Fruit fly (Drosophila melanogaster): Measurements from ENCODE around the gene CG43082.

The CG43082 gene

dm6 chr3L:15689518-15689917 is 27.9 kb downstream of the CG43082 start (continued):
- TF ChIP-seq NC2α (GFP tag; optimal IDR thresholded peaks at IDR 0.05) = no peak
- no peak for TF ChIP-seq Dp (GFP tag; optimal IDR thresholded peaks at IDR 0.05)
- no peak for TF ChIP-seq CG12744 (GFP tag; optimal IDR thresholded peaks at IDR 0.05)
- peak; percentile 1 for TF ChIP-seq CG18599 (GFP tag; optimal IDR thresholded peaks at IDR 0.05)
- no peak for TF ChIP-seq CG3163 (GFP tag; optimal IDR thresholded peaks at IDR 0.05)
- peak; percentile 18 for TF ChIP-seq CG17385 (GFP tag; optimal IDR thresholded peaks at IDR 0.05)
- peak; percentile 33 for TF ChIP-seq fd3F (GFP tag; optimal IDR thresholded peaks at IDR 0.05)
- TF ChIP-seq CG6813 (GFP tag; optimal IDR thresholded peaks at IDR 0.05) = peak; percentile 52
- TF ChIP-seq dysf (GFP tag; IDR thresholded peaks at IDR 0.05) = peak; percentile 27; the same call in 1 of the 3 replicates
- no peak for TF ChIP-seq Atf-2 (GFP tag; optimal IDR thresholded peaks at IDR 0.05)
- no peak for TF ChIP-seq CG11723 (GFP tag; optimal IDR thresholded peaks at IDR 0.05)
- TF ChIP-seq Trl (optimal IDR thresholded peaks at IDR 0.05) = no peak
- peak; percentile 13 for TF ChIP-seq Trl (GFP tag; optimal IDR thresholded peaks at IDR 0.05)
- TF ChIP-seq Mrtf (GFP tag; IDR thresholded peaks at IDR 0.05) = no peak
- no peak for TF ChIP-seq CG11504 (tag; optimal IDR thresholded peaks at IDR 0.05)
- TF ChIP-seq stwl (tag; optimal IDR thresholded peaks at IDR 0.05) = no peak
- no peak for TF ChIP-seq CG12104 (GFP tag; optimal IDR thresholded peaks at IDR 0.05)
- no peak for TF ChIP-seq Doc2 (GFP tag; IDR thresholded peaks at IDR 0.05)
- TF ChIP-seq cad (GFP tag; optimal IDR thresholded peaks at IDR 0.05) = no peak
- TF ChIP-seq Sox100B (GFP tag; optimal IDR thresholded peaks at IDR 0.05) = no peak
- TF ChIP-seq CG7271 (tag; optimal IDR thresholded peaks at IDR 0.05) = no peak
- peak; percentile 20 for TF ChIP-seq CG15514 (GFP tag; optimal IDR thresholded peaks at IDR 0.05)
- TF ChIP-seq CG9932 (GFP tag; IDR thresholded peaks at IDR 0.05) = peak; percentile 31; the same call in 1 of the 2 replicates
- no peak for TF ChIP-seq Hmx (GFP tag; optimal IDR thresholded peaks at IDR 0.05)
- TF ChIP-seq CG12299 (tag; optimal IDR thresholded peaks at IDR 0.05) = no peak
- TF ChIP-seq sens-2 (GFP tag; IDR thresholded peaks at IDR 0.05) = no peak
- no peak for TF ChIP-seq CG7556 (GFP tag; optimal IDR thresholded peaks at IDR 0.05)
- no peak for TF ChIP-seq grau (tag; optimal IDR thresholded peaks at IDR 0.05)
- TF ChIP-seq wdn (GFP tag; IDR thresholded peaks at IDR 0.05) = 0 out of 2 replicates have a peak, but pooled peaks have one; percentile 10
- TF ChIP-seq salm (tag; optimal IDR thresholded peaks at IDR 0.05) = no peak
- no peak for TF ChIP-seq ato (GFP tag; IDR thresholded peaks at IDR 0.05; ENCODE audit: partially characterized antibody)
- peak; percentile 27; the same call in 1 of the 3 replicates for TF ChIP-seq CG11695 (GFP tag; IDR thresholded peaks at IDR 0.05)
- no peak for TF ChIP-seq CG10543 (GFP tag; optimal IDR thresholded peaks at IDR 0.05)
- no peak for TF ChIP-seq gro (GFP tag; optimal IDR thresholded peaks at IDR 0.05)
- peak; percentile 16 for TF ChIP-seq gem (tag; optimal IDR thresholded peaks at IDR 0.05)
- no peak for TF ChIP-seq Side (GFP tag; optimal IDR thresholded peaks at IDR 0.05)
- TF ChIP-seq CG12071 (GFP tag; optimal IDR thresholded peaks at IDR 0.05) = peak; percentile 12
- no peak for TF ChIP-seq CG14965 (GFP tag; optimal IDR thresholded peaks at IDR 0.05; ENCODE audit: borderline replicate concordance)
- no peak for TF ChIP-seq B-H1 (GFP tag; IDR thresholded peaks at IDR 0.05)
- no peak for TF ChIP-seq D19A (tag; optimal IDR thresholded peaks at IDR 0.05)
- no peak for TF ChIP-seq Sox102F (GFP tag; optimal IDR thresholded peaks at IDR 0.05)
- peak; percentile 40 for TF ChIP-seq luna (GFP tag; optimal IDR thresholded peaks at IDR 0.05)
- peak; percentile 24 for TF ChIP-seq her (GFP tag; optimal IDR thresholded peaks at IDR 0.05)
- no peak for TF ChIP-seq CG17359 (tag; optimal IDR thresholded peaks at IDR 0.05)
- no peak for TF ChIP-seq CG8944 (GFP tag; optimal IDR thresholded peaks at IDR 0.05)
- TF ChIP-seq ham (GFP tag; IDR thresholded peaks at IDR 0.05) = no peak
- TF ChIP-seq wek (GFP tag; optimal IDR thresholded peaks at IDR 0.05) = no peak
- no peak for TF ChIP-seq phol (tag; optimal IDR thresholded peaks at IDR 0.05)
- no peak for TF ChIP-seq Pdp1 (GFP tag; optimal IDR thresholded peaks at IDR 0.05)
- TF ChIP-seq CG8924 (tag; optimal IDR thresholded peaks at IDR 0.05) = no peak
- TF ChIP-seq Hmr (GFP tag; optimal IDR thresholded peaks at IDR 0.05) = peak; percentile 37
